Worm (Caenorhabditis elegans) whole organism, young adult: ENCODE data around the gene srb-13.

ENCODE experiments used
- B0261.1 ChIP-seq: sonication (generic microtip); optimal IDR thresholded peaks from 2 replicates; lab custom pipeline; 2016; ENCODE audit warnings: mild to moderate bottlenecking, missing genetic modification characterization, moderate library complexity, missing compliant biosample characterization
- B0336.3 ChIP-seq: fragments of 200-800 bp; sonication (Bioruptor generic); IDR thresholded peaks from 2 replicates; pipeline ENCODE4 v1.3.6; 2022; ENCODE audit warnings: missing genetic modification characterization, missing compliant biosample characterization
- C06A6.2 ChIP-seq: fragments of 200-800 bp; sonication (Bioruptor generic); conservative IDR thresholded peaks from 2 replicates; pipeline ENCODE4 v1.3.6; 2022; ENCODE audit warnings: missing genetic modification characterization, missing compliant biosample characterization
- D2030.7 ChIP-seq: fragments of 200-800 bp; sonication (Bioruptor generic); IDR thresholded peaks from 2 replicates; pipeline ENCODE4 v1.3.6; 2022; ENCODE audit warnings: missing genetic modification reagents, missing genetic modification characterization, missing compliant biosample characterization
- F22D6.2 ChIP-seq: sonication (generic microtip); optimal IDR thresholded peaks from 2 replicates; lab custom pipeline; 2016; ENCODE audit warnings: mild to moderate bottlenecking, missing genetic modification characterization, missing compliant biosample characterization
- F33H1.4 ChIP-seq: fragments of 200-800 bp; sonication (Bioruptor generic); IDR thresholded peaks from 2 replicates; pipeline ENCODE4 v1.3.6; 2022; ENCODE audit warnings: missing genetic modification reagents, missing genetic modification characterization, missing compliant biosample characterization
- Y56A3A.18 ChIP-seq: fragments of 200-800 bp; sonication (Bioruptor generic); IDR thresholded peaks from 2 replicates; pipeline ENCODE4 v1.3.6; 2022; ENCODE audit warnings: missing genetic modification reagents, missing genetic modification characterization, missing compliant biosample characterization
- aptf-3 ChIP-seq: fragments of 200-800 bp; sonication (Bioruptor generic); IDR thresholded peaks from 2 replicates; pipeline ENCODE4 v1.3.6; 2022; ENCODE audit warnings: missing genetic modification characterization, missing compliant biosample characterization
- attf-5 ChIP-seq: fragments of 200-800 bp; sonication (Bioruptor generic); optimal IDR thresholded peaks from 2 replicates; lab custom pipeline; 2018; ENCODE audit warnings: mild to moderate bottlenecking, missing genetic modification characterization, missing compliant biosample characterization
- ccch-3 ChIP-seq: fragments of 200-800 bp; sonication (Bioruptor generic); optimal IDR thresholded peaks from 2 replicates; lab custom pipeline; 2018; ENCODE audit warnings: mild to moderate bottlenecking, missing genetic modification characterization, missing compliant biosample characterization
- ceh-100 ChIP-seq: fragments of 200-800 bp; sonication (Bioruptor generic); IDR thresholded peaks from 2 replicates; pipeline ENCODE4 v1.3.6; 2022; ENCODE audit warnings: missing genetic modification reagents, missing genetic modification characterization, missing compliant biosample characterization
- ceh-40 ChIP-seq: fragments of 200-800 bp; sonication (Bioruptor generic); IDR thresholded peaks from 2 replicates; pipeline ENCODE4 v1.3.6; 2022; ENCODE audit warnings: missing genetic modification characterization, missing compliant biosample characterization
- ceh-79 ChIP-seq: sonication (generic microtip); optimal IDR thresholded peaks from 2 replicates; lab custom pipeline; 2017; ENCODE audit warnings: mild to moderate bottlenecking, missing genetic modification characterization, missing compliant biosample characterization
- ceh-91 ChIP-seq: fragments of 200-800 bp; sonication (Bioruptor generic); IDR thresholded peaks from 2 replicates; pipeline ENCODE4 v1.3.6; 2022; ENCODE audit warnings: missing genetic modification reagents, missing genetic modification characterization, missing compliant biosample characterization
- chd-7 ChIP-seq: sonication (generic microtip); optimal IDR thresholded peaks from 2 replicates; lab custom pipeline; 2016; ENCODE audit warnings: mild to moderate bottlenecking, missing genetic modification characterization, moderate library complexity, missing compliant biosample characterization
- efl-1 ChIP-seq: fragments of 150-350 bp; optimal IDR thresholded peaks from 2 replicates; lab custom pipeline; 2014; ENCODE audit warnings: missing biosample characterization, missing genetic modification reagents, missing genetic modification characterization
- egl-18 ChIP-seq: fragments of 200-800 bp; sonication (Bioruptor generic); IDR thresholded peaks from 2 replicates; pipeline ENCODE4 v1.3.6; 2022; ENCODE audit warnings: missing genetic modification reagents, missing genetic modification characterization, missing compliant biosample characterization
- egrh-3 ChIP-seq: fragments of 200-800 bp; sonication (Bioruptor generic); IDR thresholded peaks from 2 replicates; pipeline ENCODE4 v1.3.6; 2022; ENCODE audit warnings: missing genetic modification reagents, missing genetic modification characterization, missing compliant biosample characterization
- ekl-4 ChIP-seq: fragments of 200-800 bp; sonication (Bioruptor generic); IDR thresholded peaks from 2 replicates; pipeline ENCODE4 v1.3.6; 2022; ENCODE audit warnings: missing genetic modification reagents, missing genetic modification characterization, missing compliant biosample characterization
- ets-4 ChIP-seq: fragments of 200-800 bp; sonication (Bioruptor generic); optimal IDR thresholded peaks from 2 replicates; lab custom pipeline; 2018; ENCODE audit warnings: mild to moderate bottlenecking, missing genetic modification characterization, missing compliant biosample characterization
- fkh-3 ChIP-seq: sonication (generic microtip); optimal IDR thresholded peaks from 2 replicates; lab custom pipeline; 2016; ENCODE audit warnings: mild to moderate bottlenecking, missing genetic modification characterization, missing compliant biosample characterization
- gei-17 ChIP-seq: fragments of 200-800 bp; sonication (Bioruptor generic); optimal IDR thresholded peaks from 2 replicates; lab custom pipeline; 2018; ENCODE audit warnings: mild to moderate bottlenecking, missing genetic modification characterization, missing compliant biosample characterization
- him-1 ChIP-seq: sonication (generic microtip); optimal IDR thresholded peaks from 2 replicates; lab custom pipeline; 2016; ENCODE audit warnings: missing genotype, missing genetic modification reagents, missing genetic modification characterization, missing compliant biosample characterization
- hlh-12 ChIP-seq: sonication (generic microtip); optimal IDR thresholded peaks from 2 replicates; lab custom pipeline; 2016; ENCODE audit warnings: missing genetic modification characterization, missing compliant biosample characterization
- hrde-1 ChIP-seq: sonication (generic microtip); optimal IDR thresholded peaks from 2 replicates; lab custom pipeline; 2016; ENCODE audit warnings: missing genetic modification characterization, mild to moderate bottlenecking, missing compliant biosample characterization, moderate library complexity, missing genotype, missing genetic modification reagents, borderline replicate concordance
- lag-1 ChIP-seq: fragments of 200-800 bp; sonication (Bioruptor generic); IDR thresholded peaks from 2 replicates; pipeline ENCODE4 v1.3.6; 2022; ENCODE audit warnings: missing genetic modification reagents, missing genetic modification characterization, missing compliant biosample characterization
- lin-40 ChIP-seq: sonication (generic microtip); optimal IDR thresholded peaks from 2 replicates; lab custom pipeline; 2016; ENCODE audit warnings: missing genetic modification characterization, mild to moderate bottlenecking, missing compliant biosample characterization, missing genotype, missing genetic modification reagents
- lin-54 ChIP-seq: fragments of 200-800 bp; sonication (Bioruptor generic); optimal IDR thresholded peaks from 2 replicates; lab custom pipeline; 2018; ENCODE audit warnings: mild to moderate bottlenecking, missing genetic modification characterization, missing compliant biosample characterization
- lir-1 ChIP-seq: fragments of 200-800 bp; sonication (Bioruptor generic); conservative IDR thresholded peaks from 2 replicates; pipeline ENCODE4 v1.3.6; 2022; ENCODE audit warnings: missing genetic modification reagents, missing genetic modification characterization, missing compliant biosample characterization
- lsy-27 ChIP-seq: sonication (generic microtip); optimal IDR thresholded peaks from 2 replicates; lab custom pipeline; 2017; ENCODE audit warnings: missing genetic modification characterization, mild to moderate bottlenecking, missing compliant biosample characterization, antibody characterized with exemption, missing genotype, borderline replicate concordance; ENCODE audit not compliant: insufficient read depth
- mel-28 ChIP-seq: sonication (generic microtip); optimal IDR thresholded peaks from 2 replicates; lab custom pipeline; 2016; ENCODE audit warnings: borderline replicate concordance, mild to moderate bottlenecking, missing genetic modification characterization, missing compliant biosample characterization
- mxl-1 ChIP-seq: sonication (generic microtip); optimal IDR thresholded peaks from 2 replicates; lab custom pipeline; 2016; ENCODE audit warnings: missing genetic modification characterization, missing compliant biosample characterization
- nfya-2 ChIP-seq: fragments of 200-800 bp; sonication (Bioruptor generic); IDR thresholded peaks from 2 replicates; pipeline ENCODE4 v1.3.6; 2022; ENCODE audit warnings: missing genetic modification reagents, missing genetic modification characterization, missing compliant biosample characterization
- nhr-80 ChIP-seq: sonication (generic microtip); optimal IDR thresholded peaks from 2 replicates; lab custom pipeline; 2016; ENCODE audit warnings: missing genetic modification characterization, missing compliant biosample characterization
- nhr-90 ChIP-seq: sonication (generic microtip); optimal IDR thresholded peaks from 2 replicates; lab custom pipeline; 2016; ENCODE audit warnings: missing genotype, mild to moderate bottlenecking, missing genetic modification characterization, missing compliant biosample characterization
- rec-8 ChIP-seq, 2 experiments: sonication (generic microtip); optimal IDR thresholded peaks; 2 replicates each; lab custom pipeline; 2016; ENCODE audit warnings: mild to moderate bottlenecking in 2 of 2, missing genetic modification characterization in 2 of 2, missing genetic modification reagents in 2 of 2, missing genotype in 2 of 2, missing biosample characterization in 1 of 2, missing compliant biosample characterization in 1 of 2, moderate library complexity in 1 of 2
- repo-1 ChIP-seq: sonication (generic microtip); optimal IDR thresholded peaks from 2 replicates; lab custom pipeline; 2017; ENCODE audit warnings: mild to moderate bottlenecking, missing genetic modification characterization, missing compliant biosample characterization
- rpc-1 ChIP-seq, 2 experiments: fragments of 150-350 bp in 1 of 2; sonication (generic microtip) in 1 of 2; optimal IDR thresholded peaks; 2 replicates each; lab custom pipeline; 2014 to 2018; ENCODE audit warnings: missing biosample characterization in 1 of 2, missing genetic modification characterization in 1 of 2, missing genetic modification reagents in 1 of 2, missing genotype in 1 of 2
- snpc-4 ChIP-seq, 5 experiments: fragments of 150-350 bp in 1 of 5; sonication (generic microtip) in 4 of 5; optimal IDR thresholded peaks; 2 replicates each; lab custom pipeline; 2014 to 2018; ENCODE audit warnings: missing genetic modification characterization in 5 of 5, missing biosample characterization in 3 of 5, antibody characterized with exemption in 2 of 5, mild to moderate bottlenecking in 2 of 5, missing compliant biosample characterization in 2 of 5, missing genotype in 2 of 5, moderate library complexity in 2 of 5, missing genetic modification reagents in 1 of 5
- tbp1 ChIP-seq: fragments of 200-800 bp; sonication (Bioruptor generic); optimal IDR thresholded peaks from 2 replicates; lab custom pipeline; 2018; ENCODE audit warnings: mild to moderate bottlenecking, missing genetic modification characterization, missing compliant biosample characterization
- tlf-1 ChIP-seq: fragments of 200-800 bp; sonication (Bioruptor generic); optimal IDR thresholded peaks from 2 replicates; lab custom pipeline; 2018; ENCODE audit warnings: mild to moderate bottlenecking, missing genetic modification characterization, missing compliant biosample characterization
- unc-62 ChIP-seq: fragments of 150-350 bp; optimal IDR thresholded peaks from 2 replicates; lab custom pipeline; 2014; ENCODE audit warnings: missing biosample characterization, missing genetic modification reagents, missing genetic modification characterization
- xnd-1 ChIP-seq: sonication (generic microtip); optimal IDR thresholded peaks from 2 replicates; lab custom pipeline; 2016; ENCODE audit warnings: missing genotype, missing genetic modification reagents, missing genetic modification characterization, missing compliant biosample characterization
- zfh-2 ChIP-seq: fragments of 200-800 bp; sonication (Bioruptor generic); conservative IDR thresholded peaks from 2 replicates; pipeline ENCODE4 v1.3.6; 2022; ENCODE audit warnings: missing genetic modification reagents, missing genetic modification characterization, missing compliant biosample characterization
- ztf-18 ChIP-seq: sonication (generic microtip); optimal IDR thresholded peaks from 2 replicates; lab custom pipeline; 2016; ENCODE audit warnings: missing genotype, mild to moderate bottlenecking, missing genetic modification characterization, missing compliant biosample characterization

Gene srb-13

DNA sequence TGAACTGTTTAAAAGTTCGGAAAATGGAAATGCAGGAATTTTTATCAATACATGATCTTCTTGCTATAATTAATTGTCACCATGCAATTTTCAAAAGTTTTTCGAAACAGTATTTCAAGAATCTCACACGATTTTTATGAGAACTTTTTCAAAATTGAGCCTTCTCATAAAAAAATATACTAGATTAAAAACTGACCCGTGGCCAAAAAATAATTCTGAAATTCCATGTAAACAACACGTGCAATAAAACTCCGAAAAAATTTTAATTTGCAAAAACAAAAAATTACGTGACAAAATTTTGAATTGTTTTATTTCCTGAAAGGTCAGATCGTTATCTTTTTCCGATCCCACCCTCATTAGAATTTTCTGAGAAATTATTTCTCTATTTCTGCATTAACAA is 38.1 kb upstream of the srb-13 start, which contains the start of gene C34F11.5:
C34F11.5 (plus strand) TSS at position 301 of the 400 bp plus-strand sequence.
- TF ChIP-seq nfya-2 (no peak), mel-28 (tag; lab: Kevin White, UChicago) (no peak), rpc-1 (optimal IDR thresholded peaks at IDR 0.05; lab: Kevin White, UChicago) (no peak), rpc-1 (tag; optimal IDR thresholded peaks at IDR 0.05; lab: Kevin White, UChicago) (no peak), ceh-79 (no peak), lin-40 (no peak), tbp1 (GFP tag; lab: Kevin White, UChicago) (no peak), ekl-4 (no peak), xnd-1 (no peak), ceh-100 (GFP tag; lab: Robert Waterston, UW) (no peak), F33H1.4 (GFP tag; lab: Robert Waterston, UW) (no peak), mxl-1 (no peak), gei-17 (no peak), ets-4 (no peak), chd-7 (tag; lab: Kevin White, UChicago) (no peak), rec-8 (tag; optimal IDR thresholded peaks at IDR 0.05; lab: Kevin White, UChicago) (no peak), egl-18 (GFP tag; lab: Robert Waterston, UW) (no peak)

DNA sequence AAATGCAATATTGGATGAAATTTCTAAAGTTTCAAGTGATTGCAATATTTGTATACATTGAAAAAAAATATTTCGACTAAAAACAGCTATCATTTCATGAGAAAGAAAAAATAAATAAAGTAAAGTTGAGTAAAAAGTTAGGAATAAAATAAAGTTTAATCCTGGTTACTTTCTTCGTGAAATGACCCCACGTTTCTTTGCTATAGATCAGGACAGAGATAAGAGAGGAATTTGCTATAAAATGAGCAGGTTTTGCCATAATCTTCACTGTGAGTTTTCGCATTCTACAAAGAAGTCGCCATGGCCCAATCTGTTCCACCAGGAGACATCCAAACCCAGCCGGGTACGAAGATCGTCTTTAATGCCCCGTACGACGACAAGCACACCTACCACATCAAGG is 36.6 kb upstream of the srb-13 start, which contains the start of gene msp-49:
msp-49 (plus strand) TSS at position 301 of the 400 bp plus-strand sequence.
- TF ChIP-seq snpc-4 (GFP tag; optimal IDR thresholded peaks at IDR 0.05; lab: Kevin White, UChicago) (no peak), snpc-4 (tag; optimal IDR thresholded peaks at IDR 0.05; lab: Kevin White, UChicago) (no peak), chd-7 (tag; lab: Kevin White, UChicago) (no peak), Y56A3A.18 (GFP tag; lab: Robert Waterston, UW) (no peak), aptf-3 (GFP tag; lab: Robert Waterston, UW) (no peak), ceh-79 (no peak), zfh-2 (GFP tag; lab: Robert Waterston, UW) (no peak), gei-17 (no peak), lsy-27 (no peak), nhr-80 (tag; lab: Kevin White, UChicago) (no peak), unc-62 (GFP tag; lab: Kevin White, UChicago) (no peak), lag-1 (GFP tag; lab: Robert Waterston, UW) (no peak), ceh-91 (GFP tag; lab: Robert Waterston, UW) (no peak), him-1 (tag; lab: Kevin White, UChicago) (no peak), ccch-3 (no peak), B0336.3 (GFP tag; lab: Robert Waterston, UW) (no peak)
- TF ChIP-seq, all 124 proteins: peak for 0

DNA sequence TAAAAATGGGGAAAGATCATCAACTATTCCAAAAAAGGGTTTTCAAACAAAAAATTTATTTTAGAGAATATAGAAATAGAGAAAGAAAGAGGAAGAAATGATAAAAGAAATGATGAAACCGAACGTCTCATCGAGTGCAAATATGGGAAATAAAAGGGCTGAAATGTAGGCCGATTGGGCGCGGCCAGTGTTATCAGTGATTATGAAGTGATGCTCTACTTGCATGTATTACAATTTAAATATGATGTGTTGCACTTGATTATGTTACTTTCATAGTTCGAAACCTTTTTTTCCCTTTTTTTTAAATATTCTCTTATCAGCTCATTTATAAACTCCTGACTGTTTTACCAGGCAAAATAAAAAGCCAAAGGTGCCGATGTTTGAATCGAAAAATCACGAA is 34.3 kb upstream of the srb-13 start:
- TF ChIP-seq hrde-1 (tag; lab: Kevin White, UChicago), result no peak
- peak; percentile 85 for TF ChIP-seq nhr-80 (tag; lab: Kevin White, UChicago)
- no peak for TF ChIP-seq egrh-3 (GFP tag; lab: Robert Waterston, UW)

DNA sequence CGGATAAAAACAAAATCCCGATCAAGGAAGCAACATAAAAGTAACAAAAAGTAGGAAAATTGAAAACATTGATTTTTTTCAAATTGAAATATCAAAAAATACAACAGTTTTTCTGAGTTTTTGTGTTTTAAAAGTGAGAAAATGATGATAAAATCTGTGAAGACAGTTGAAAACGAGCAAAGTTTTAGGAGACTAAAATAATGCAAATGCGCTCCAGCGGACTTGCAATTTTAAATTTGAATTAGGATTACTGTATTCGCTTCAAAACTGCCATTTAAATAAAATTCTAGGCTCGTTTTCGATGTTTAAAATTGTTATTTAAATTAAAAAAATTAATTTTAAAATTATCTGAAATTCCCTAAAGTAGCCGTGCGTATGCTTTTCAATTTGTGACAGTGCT is 30.5 kb upstream of the srb-13 start:
- TF ChIP-seq efl-1 (GFP tag; lab: Kevin White, UChicago) (peak; percentile 20), attf-5 (GFP tag; lab: Kevin White, UChicago) (no peak), tlf-1 (GFP tag; lab: Kevin White, UChicago) (no peak), egrh-3 (GFP tag; lab: Robert Waterston, UW) (no peak), lir-1 (no peak), D2030.7 (GFP tag; lab: Robert Waterston, UW) (peak; percentile 27; the same call in 1 of the 2 replicates), lin-40 (no peak), lin-54 (GFP tag; lab: Kevin White, UChicago) (no peak), ztf-18 (tag; lab: Kevin White, UChicago) (no peak), B0261.1 (no peak), fkh-3 (no peak), repo-1 (tag; lab: Kevin White, UChicago) (no peak), ceh-40 (GFP tag; lab: Robert Waterston, UW) (no peak), F22D6.2 (no peak), C06A6.2 (GFP tag; lab: Robert Waterston, UW) (no peak), nhr-90 (tag; lab: Kevin White, UChicago) (no peak), hlh-12 (no peak)
